Fruit fly (Drosophila melanogaster): ENCODE results near the gene CG4842.

Gene CG4842

DNA sequence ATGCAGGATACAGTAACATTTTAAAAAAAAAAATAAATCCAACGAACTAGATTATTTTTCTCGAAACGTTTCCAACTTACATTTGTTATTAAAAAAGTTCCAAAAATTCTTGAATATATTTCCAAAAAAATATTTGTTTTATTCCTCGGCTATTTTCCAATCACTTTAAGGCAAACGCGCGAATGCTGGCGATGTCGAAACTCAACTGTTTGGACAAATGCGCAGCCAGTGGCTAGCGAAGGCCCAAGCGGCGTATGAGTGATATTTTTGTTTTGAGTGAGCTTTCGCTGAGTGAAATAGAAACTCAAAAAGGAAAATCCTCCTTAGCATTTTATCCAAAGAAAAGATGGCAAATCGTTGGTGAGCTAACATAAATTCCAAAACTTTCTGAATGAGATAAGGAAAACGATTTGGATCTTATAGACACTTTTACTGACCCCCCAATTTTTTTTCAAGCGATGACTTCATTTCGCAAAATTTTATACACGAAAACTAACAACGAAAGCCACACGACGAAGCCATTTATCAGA, 8.9 kb upstream of the CG4842 start, which contains the start of gene ringer (continued):
- TF ChIP-seq Myb (GFP tag; optimal IDR thresholded peaks at IDR 0.05) (no peak), tin (GFP tag; optimal IDR thresholded peaks at IDR 0.05) (no peak), chn (GFP tag; optimal IDR thresholded peaks at IDR 0.05) (no peak), sob (GFP tag; IDR thresholded peaks at IDR 0.05) (0 out of 2 replicates have a peak, but pooled peaks have one; percentile 21), Bgb (GFP tag; IDR thresholded peaks at IDR 0.05; ENCODE audit: partially characterized antibody) (peak; percentile 21; the same call in 1 of the 2 replicates), CG11085 (GFP tag; IDR thresholded peaks at IDR 0.05) (no peak), trh (GFP tag; optimal IDR thresholded peaks at IDR 0.05) (no peak), Fer3 (tag; optimal IDR thresholded peaks at IDR 0.05) (peak; percentile 6), CG30431 (GFP tag; optimal IDR thresholded peaks at IDR 0.05) (no peak), Lim3 (GFP tag; IDR thresholded peaks at IDR 0.05) (no peak), CG18476 (GFP tag; optimal IDR thresholded peaks at IDR 0.05) (no peak), CG2120 (GFP tag; optimal IDR thresholded peaks at IDR 0.05) (peak; percentile 29), caup (GFP tag; optimal IDR thresholded peaks at IDR 0.05; ENCODE audit: severe bottlenecking) (peak; percentile 1), esg (GFP tag; conservative IDR thresholded peaks at IDR 0.05) (no peak), shn (GFP tag; optimal IDR thresholded peaks at IDR 0.05) (no peak), CG9932 (GFP tag; IDR thresholded peaks at IDR 0.05) (no peak), CG15073 (GFP tag; optimal IDR thresholded peaks at IDR 0.05) (no peak), ac (GFP tag; optimal IDR thresholded peaks at IDR 0.05) (no peak), CG1024 (GFP tag; IDR thresholded peaks at IDR 0.05) (no peak), Ptx1 (GFP tag; IDR thresholded peaks at IDR 0.05) (no peak), ab (GFP tag; optimal IDR thresholded peaks at IDR 0.05) (no peak), CG8944 (GFP tag; optimal IDR thresholded peaks at IDR 0.05) (no peak), lab (GFP tag; optimal IDR thresholded peaks at IDR 0.05) (peak; percentile 12), Dbx (GFP tag; IDR thresholded peaks at IDR 0.05) (0 out of 3 replicates have a peak, but pooled peaks have one; percentile 31), CG18599 (GFP tag; optimal IDR thresholded peaks at IDR 0.05) (no peak), CG15011 (GFP tag; optimal IDR thresholded peaks at IDR 0.05) (no peak), CG2678 (tag; optimal IDR thresholded peaks at IDR 0.05) (peak; percentile 16), CG10366 (GFP tag; IDR thresholded peaks at IDR 0.05) (no peak), ato (GFP tag; IDR thresholded peaks at IDR 0.05; ENCODE audit: partially characterized antibody) (no peak), exex (tag; optimal IDR thresholded peaks at IDR 0.05) (no peak), Hmr (GFP tag; optimal IDR thresholded peaks at IDR 0.05) (peak; percentile 48), CG3995 (GFP tag; optimal IDR thresholded peaks at IDR 0.05) (no peak), E2f2 (GFP tag; IDR thresholded peaks at IDR 0.05) (no peak), CG3281 (GFP tag; optimal IDR thresholded peaks at IDR 0.05) (peak; percentile 27), Spps (tag; optimal IDR thresholded peaks at IDR 0.05) (no peak), CG14710 (tag; optimal IDR thresholded peaks at IDR 0.05) (no peak), wek (GFP tag; optimal IDR thresholded peaks at IDR 0.05) (no peak), lbe (GFP tag; optimal IDR thresholded peaks at IDR 0.05) (no peak), Oaz (GFP tag; IDR thresholded peaks at IDR 0.05) (no peak), CG31224 (GFP tag; IDR thresholded peaks at IDR 0.05) (no peak), fu2 (GFP tag; optimal IDR thresholded peaks at IDR 0.05) (no peak), CG2116 (GFP tag; optimal IDR thresholded peaks at IDR 0.05) (no peak), CG18262 (tag; optimal IDR thresholded peaks at IDR 0.05) (no peak), Dip2 (GFP tag; IDR thresholded peaks at IDR 0.05) (no peak), CG17802 (tag; optimal IDR thresholded peaks at IDR 0.05) (no peak), pnt (GFP tag; optimal IDR thresholded peaks at IDR 0.05) (no peak), pfk (GFP tag; optimal IDR thresholded peaks at IDR 0.05) (no peak), oc (tag; optimal IDR thresholded peaks at IDR 0.05) (no peak), Hr51 (GFP tag; optimal IDR thresholded peaks at IDR 0.05) (no peak), CG31365 (tag; optimal IDR thresholded peaks at IDR 0.05) (no peak), CG31441 (GFP tag; IDR thresholded peaks at IDR 0.05) (no peak)

All from whole organism, embryonic.